Fruit fly (Drosophila melanogaster) whole organism, embryonic: ENCODE data around the gene CG33160.

Experiments used
- BtbVII ChIP-seq: fragments of 200-800 bp; sonication (Bioruptor generic); optimal IDR thresholded peaks from 3 replicates; lab custom pipeline; 2017; ENCODE audit warnings: missing biosample characterization, mild to moderate bottlenecking, missing genetic modification characterization
- CG10209 ChIP-seq: fragments of 200-800 bp; sonication (Bioruptor generic); optimal IDR thresholded peaks from 3 replicates; lab custom pipeline; 2017; ENCODE audit warnings: missing biosample characterization, mild to moderate bottlenecking, missing genetic modification characterization, missing genetic modification reagents
- CG11247 ChIP-seq: fragments of 200-800 bp; sonication (Bioruptor generic); IDR thresholded peaks from 2 replicates; pipeline ENCODE4 v1.3.6; 2022; ENCODE audit warnings: missing biosample characterization, missing genetic modification characterization
- CG11560 ChIP-seq: fragments of 200-800 bp; sonication (Bioruptor generic); IDR thresholded peaks from 3 replicates; pipeline ENCODE4 v1.3.6; 2022; ENCODE audit warnings: missing biosample characterization, missing genetic modification characterization
- CG13775 ChIP-seq: fragments of 200-800 bp; sonication (Bioruptor generic); optimal IDR thresholded peaks from 3 replicates; lab custom pipeline; 2017; ENCODE audit warnings: missing biosample characterization, mild to moderate bottlenecking, missing genetic modification characterization
- CG16813 ChIP-seq: fragments of 200-800 bp; sonication (Bioruptor generic); IDR thresholded peaks from 3 replicates; pipeline ENCODE4 v1.3.6; 2022; ENCODE audit warnings: missing biosample characterization, missing genetic modification characterization; ENCODE audit not compliant: partially characterized antibody
- CG17568 ChIP-seq: fragments of 200-800 bp; sonication (Bioruptor generic); optimal IDR thresholded peaks from 2 replicates; lab custom pipeline; 2018; ENCODE audit warnings: missing biosample characterization, mild to moderate bottlenecking, missing genetic modification characterization, moderate library complexity
- CG2116 ChIP-seq: fragments of 200-800 bp; sonication (Bioruptor generic); optimal IDR thresholded peaks from 3 replicates; lab custom pipeline; 2018; ENCODE audit warnings: missing biosample characterization, mild to moderate bottlenecking, missing genetic modification characterization
- CG3726 ChIP-seq: fragments of 200-800 bp; sonication (Bioruptor generic); IDR thresholded peaks from 3 replicates; pipeline ENCODE4, ENCODE4 v1.3.6; 2022; ENCODE audit warnings: missing biosample characterization, missing genetic modification characterization
- CG6854 ChIP-seq: fragments of 200-800 bp; sonication (Bioruptor generic); optimal IDR thresholded peaks from 3 replicates; lab custom pipeline; 2017; ENCODE audit warnings: missing biosample characterization, mild to moderate bottlenecking, missing genetic modification characterization
- CG7271 ChIP-seq: fragments of 200-800 bp; sonication (Bioruptor generic); optimal IDR thresholded peaks from 2 replicates; lab custom pipeline; 2018; ENCODE audit warnings: missing biosample characterization, mild to moderate bottlenecking, missing genetic modification characterization, moderate library complexity
- CG7963 ChIP-seq: fragments of 200-800 bp; sonication (Bioruptor generic); IDR thresholded peaks from 3 replicates; pipeline ENCODE4 v1.3.6; 2022; ENCODE audit warnings: missing biosample characterization, missing genetic modification characterization; ENCODE audit not compliant: partially characterized antibody
- CG8290 ChIP-seq, 3 experiments: fragments of 200-800 bp; sonication (Bioruptor generic); optimal IDR thresholded peaks; 2 replicates each; lab custom pipeline; 2016 to 2019; ENCODE audit warnings: missing biosample characterization in 3 of 3, missing genetic modification characterization in 3 of 3, mild to moderate bottlenecking in 2 of 3, moderate library complexity in 1 of 3
- CG9609 ChIP-seq: fragments of 200-800 bp; sonication (Bioruptor generic); optimal IDR thresholded peaks from 3 replicates; lab custom pipeline; 2016; ENCODE audit warnings: missing biosample characterization, missing genetic modification characterization
- CrebB ChIP-seq: fragments of 200-800 bp; sonication (Bioruptor generic); optimal IDR thresholded peaks from 3 replicates; lab custom pipeline; 2018; ENCODE audit warnings: missing biosample characterization, mild to moderate bottlenecking, missing genetic modification characterization
- Dip3 ChIP-seq: fragments of 200-800 bp; sonication (Bioruptor generic); optimal IDR thresholded peaks from 3 replicates; lab custom pipeline; 2016; ENCODE audit warnings: missing biosample characterization, missing genetic modification characterization
- MBD-R2 ChIP-seq: fragments of 200-800 bp; sonication (Bioruptor generic); IDR thresholded peaks from 2 replicates; pipeline ENCODE4 v1.3.6; 2022; ENCODE audit warnings: missing biosample characterization, missing genetic modification characterization
- PHDP ChIP-seq: fragments of 200-800 bp; sonication (Bioruptor generic); optimal IDR thresholded peaks from 3 replicates; lab custom pipeline; 2018; ENCODE audit warnings: missing biosample characterization, mild to moderate bottlenecking, missing genetic modification characterization, moderate library complexity
- br ChIP-seq: fragments of >200 bp; optimal IDR thresholded peaks from 2 replicates; lab custom pipeline; 2017
- chm ChIP-seq: fragments of 200-800 bp; sonication (Bioruptor generic); IDR thresholded peaks from 2 replicates; pipeline ENCODE4 v1.3.6; 2022; ENCODE audit warnings: missing biosample characterization, missing genetic modification characterization
- corto ChIP-seq: fragments of 200-800 bp; sonication (Bioruptor generic); optimal IDR thresholded peaks from 2 replicates; lab custom pipeline; 2016; ENCODE audit warnings: missing biosample characterization, mild to moderate bottlenecking, missing genetic modification characterization, moderate library complexity
- crol ChIP-seq: fragments of 200-800 bp; sonication (Bioruptor generic); IDR thresholded peaks from 2 replicates; pipeline ENCODE4 v1.3.6; 2022; ENCODE audit warnings: missing biosample characterization, missing genetic modification characterization
- esg ChIP-seq: fragments of 200-800 bp; sonication (Bioruptor generic); conservative IDR thresholded peaks from 2 replicates; pipeline ENCODE4 v1.3.6; 2022; ENCODE audit warnings: missing biosample characterization, missing genetic modification characterization
- exex ChIP-seq: fragments of 200-800 bp; sonication (Bioruptor generic); optimal IDR thresholded peaks from 4 replicates; lab custom pipeline; 2018; ENCODE audit warnings: missing biosample characterization, mild to moderate bottlenecking, missing genetic modification characterization, moderate library complexity
- eyg ChIP-seq: fragments of 200-800 bp; sonication (Bioruptor generic); optimal IDR thresholded peaks from 3 replicates; lab custom pipeline; 2016; ENCODE audit warnings: missing biosample characterization, missing genetic modification characterization
- fd102C ChIP-seq: fragments of 200-800 bp; sonication (Bioruptor generic); optimal IDR thresholded peaks from 2 replicates; lab custom pipeline; 2018; ENCODE audit warnings: missing biosample characterization, mild to moderate bottlenecking, missing genetic modification characterization, moderate library complexity
- hth ChIP-seq: fragments of >200 bp; optimal IDR thresholded peaks from 2 replicates; lab custom pipeline; 2017; ENCODE audit warnings: inconsistent platforms
- mld ChIP-seq: fragments of 200-800 bp; sonication (Bioruptor generic); IDR thresholded peaks from 3 replicates; pipeline ENCODE4 v1.3.6; 2022; ENCODE audit warnings: missing biosample characterization, missing genetic modification characterization; ENCODE audit not compliant: partially characterized antibody
- nau ChIP-seq: fragments of 200-800 bp; sonication (Bioruptor generic); optimal IDR thresholded peaks from 3 replicates; lab custom pipeline; 2017; ENCODE audit warnings: missing biosample characterization, mild to moderate bottlenecking, missing genetic modification characterization, missing genetic modification reagents
- nom ChIP-seq: fragments of 200-800 bp; sonication (Bioruptor generic); optimal IDR thresholded peaks from 2 replicates; lab custom pipeline; 2017; ENCODE audit warnings: missing biosample characterization, missing genetic modification characterization, mild to moderate bottlenecking, moderate library complexity, missing genetic modification reagents
- otp ChIP-seq: fragments of 200-800 bp; sonication (Bioruptor generic); IDR thresholded peaks from 3 replicates; pipeline ENCODE4, ENCODE4 v1.3.6; 2022; ENCODE audit warnings: missing biosample characterization, missing genetic modification characterization
- ranshi ChIP-seq: fragments of 200-800 bp; sonication (Bioruptor generic); IDR thresholded peaks from 2 replicates; pipeline ENCODE4 v1.3.6; 2022; ENCODE audit warnings: missing biosample characterization, missing genetic modification characterization
- sens ChIP-seq: fragments of 200-800 bp; sonication (Bioruptor generic); peaks from one replicate; lab custom pipeline; 2016; ENCODE audit warnings: missing biosample characterization, missing genetic modification characterization
- sr ChIP-seq: fragments of 200-800 bp; sonication (Bioruptor generic); IDR thresholded peaks from 3 replicates; pipeline ENCODE4 v1.3.6; 2022; ENCODE audit warnings: missing biosample characterization, missing genetic modification characterization
- stwl ChIP-seq: fragments of 200-800 bp; sonication (Bioruptor generic); optimal IDR thresholded peaks from 3 replicates; lab custom pipeline; 2018; ENCODE audit warnings: missing biosample characterization, mild to moderate bottlenecking, missing genetic modification characterization, moderate library complexity
- vnd ChIP-seq: fragments of 200-800 bp; sonication (Bioruptor generic); IDR thresholded peaks from 3 replicates; pipeline ENCODE4 v1.3.6; 2022; ENCODE audit warnings: missing biosample characterization, missing genetic modification characterization; ENCODE audit not compliant: partially characterized antibody

CG33160 gene

dm6 chr3L:3245189-3245588 is 39.0 kb upstream of the CG33160 start (continued):
- TF ChIP-seq CG2116 (GFP tag; lab: Kevin White, UChicago) (no peak), ranshi (GFP tag; lab: Robert Waterston, UW) (no peak), corto (GFP tag; lab: Kevin White, UChicago) (peak; percentile 22), CG17568 (GFP tag; lab: Kevin White, UChicago) (no peak), nom (GFP tag; lab: Kevin White, UChicago) (peak; percentile 94), CG13775 (no peak), BtbVII (no peak), CrebB (tag; lab: Kevin White, UChicago) (no peak), hth (lab: Kevin White, UChicago) (no peak), chm (no peak), exex (tag; lab: Kevin White, UChicago) (no peak), otp (no peak), CG3726 (no peak), PHDP (tag; lab: Kevin White, UChicago) (no peak), stwl (no peak), nau (no peak), MBD-R2 (no peak), eyg (GFP tag; lab: Kevin White, UChicago) (no peak)
- TF ChIP-seq, all 482 proteins: peak for 5

- no peak for TF ChIP-seq CG10209 (GFP tag; lab: Kevin White, UChicago)
- TF ChIP-seq mld (GFP tag; lab: Robert Waterston, UW): no peak
- no peak for TF ChIP-seq fd102C (GFP tag; lab: Kevin White, UChicago)
- TF ChIP-seq CG11560 (tag; lab: Robert Waterston, UW): no peak
- no peak for TF ChIP-seq CG8290 (GFP tag; optimal IDR thresholded peaks at IDR 0.05; lab: Kevin White, UChicago)
- TF ChIP-seq CG8290 (tag; optimal IDR thresholded peaks at IDR 0.05; lab: Kevin White, UChicago): no peak
- TF ChIP-seq Dip3 (GFP tag; lab: Kevin White, UChicago): no peak
These were observed 38.3 kb upstream of the CG33160 start, which contains the start of gene CG12078 for dm6 chr3L:3244244-3245144. CG12078 (minus strand) TSS chr3L:3244294.

- TF ChIP-seq chm: no peak
- peak; percentile 6 for TF ChIP-seq sens (GFP tag; lab: Kevin White, UChicago)
- no peak for TF ChIP-seq esg (GFP tag; lab: Robert Waterston, UW)
- no peak for TF ChIP-seq CG6854
- 0 out of 3 replicates have a peak, but pooled peaks have one; percentile 27 for TF ChIP-seq CG16813 (GFP tag; lab: Robert Waterston, UW)
- no peak for TF ChIP-seq CG11247 (GFP tag; lab: Robert Waterston, UW)
- peak; percentile 5 for TF ChIP-seq nom (GFP tag; lab: Kevin White, UChicago)
- no peak for TF ChIP-seq CG9609 (GFP tag; lab: Kevin White, UChicago)
- TF ChIP-seq corto (GFP tag; lab: Kevin White, UChicago): peak; percentile 18
- TF ChIP-seq sr: no peak
- TF ChIP-seq br: no peak
These were observed 36.2 kb upstream of the CG33160 start for dm6 chr3L:3242121-3243083.

- TF ChIP-seq crol (GFP tag; lab: Robert Waterston, UW): peak; percentile 66; the same call in 1 of the 2 replicates
- 0 out of 3 replicates have a peak, but pooled peaks have one; percentile 16 for TF ChIP-seq vnd (GFP tag; lab: Robert Waterston, UW)
- 0 out of 3 replicates have a peak, but pooled peaks have one; percentile 18 for TF ChIP-seq CG7963 (GFP tag; lab: Robert Waterston, UW)
- TF ChIP-seq CG7271 (tag; lab: Kevin White, UChicago): no peak
These were observed 35.1 kb upstream of the CG33160 start for dm6 chr3L:3241368-3241640.
